Worm (Caenorhabditis elegans): ENCODE results near the gene acly-1.

Gene acly-1

ce11 chrX:1494256-1494655 is 14.9 kb downstream of the acly-1 start, which contains the start of gene F09E10.5:
TSS of gene F09E10.5 (minus strand) at chrX:1494356.
- TF ChIP-seq nhr-237 (tag; optimal IDR thresholded peaks at IDR 0.05) (no peak), mep-1 (tag; optimal IDR thresholded peaks at IDR 0.05) (no peak), isw-1 (GFP tag; IDR thresholded peaks at IDR 0.05) (no peak), ceh-8 (GFP tag; optimal IDR thresholded peaks at IDR 0.05) (no peak), nhr-76 (tag; optimal IDR thresholded peaks at IDR 0.05) (no peak), unc-98 (GFP tag; IDR thresholded peaks at IDR 0.05) (no peak), nhr-19 (GFP tag; conservative IDR thresholded peaks at IDR 0.05) (no peak), sptf-1 (tag; optimal IDR thresholded peaks at IDR 0.05) (no peak), snpc-4 (tag; optimal IDR thresholded peaks at IDR 0.05) (no peak)

DNA sequence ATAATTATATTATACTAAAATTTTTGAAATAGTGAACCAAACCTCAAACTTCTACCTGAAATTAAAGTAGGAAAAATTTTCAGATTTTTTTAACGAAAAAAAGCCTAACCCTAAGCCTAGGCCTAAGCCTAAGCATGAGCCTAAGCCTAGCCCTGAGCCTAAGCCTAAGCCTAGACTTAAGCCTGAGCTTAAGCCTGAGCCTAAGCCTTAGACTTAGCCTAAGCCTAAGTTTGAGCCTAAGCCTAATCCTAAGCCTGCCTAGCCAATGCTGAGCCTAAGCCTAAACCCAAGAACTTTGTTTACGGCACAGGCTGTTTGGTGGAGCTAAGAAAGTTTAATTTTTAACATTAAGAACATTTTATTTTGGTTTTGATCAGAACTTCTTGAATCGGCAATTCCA is 16.6 kb downstream of the acly-1 start:
- TF ChIP-seq pax-3 (tag; optimal IDR thresholded peaks at IDR 0.05) (no peak), tlp-1 (tag; optimal IDR thresholded peaks at IDR 0.05) (no peak), lin-39 (tag; optimal IDR thresholded peaks at IDR 0.05) (no peak)

ce11 chrX:1497581-1497980 is 18.2 kb downstream of the acly-1 start, which contains the start of gene F09E10.6:
TSS of gene F09E10.6 (minus strand) at chrX:1497681.
- TF ChIP-seq hlh-4 (tag; optimal IDR thresholded peaks at IDR 0.05) (no peak), lin-14 (GFP tag; optimal IDR thresholded peaks at IDR 0.05) (no peak), nhr-85 (tag) (no peak), nhr-90 (tag; optimal IDR thresholded peaks at IDR 0.05; ENCODE audit: poor library complexity) (no peak), pax-3 (tag; optimal IDR thresholded peaks at IDR 0.05) (no peak)

DNA sequence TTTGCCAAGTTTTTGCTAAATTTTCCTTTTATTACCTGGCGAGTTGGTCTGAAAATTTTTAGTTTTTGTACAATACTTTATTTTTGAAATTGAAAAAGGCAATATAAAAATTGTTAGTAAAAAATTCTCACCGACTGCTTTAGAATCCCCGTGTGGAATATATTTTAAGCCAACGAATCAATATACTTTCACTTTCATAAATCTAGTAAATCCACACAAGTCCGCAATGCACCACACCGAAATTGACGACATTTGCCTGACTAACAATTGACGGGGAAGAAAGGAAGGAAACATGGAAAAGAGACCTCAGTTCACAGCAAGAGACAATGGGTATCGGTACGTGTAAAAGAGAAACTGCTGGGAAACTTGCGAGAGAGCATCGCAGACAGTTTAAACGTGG is 20.2 kb downstream of the acly-1 start:
- no peak for TF ChIP-seq skn-1 (tag; optimal IDR thresholded peaks at IDR 0.05)
- no peak for TF ChIP-seq hpl-2 (GFP tag; optimal IDR thresholded peaks at IDR 0.05)
- no peak for TF ChIP-seq egl-27 (tag; optimal IDR thresholded peaks at IDR 0.05)
- peak; percentile 8 for TF ChIP-seq snu-23 (GFP tag; optimal IDR thresholded peaks at IDR 0.05)
- no peak for TF ChIP-seq nhr-11 (tag; optimal IDR thresholded peaks at IDR 0.05)
- TF ChIP-seq dsc-1 (tag; optimal IDR thresholded peaks at IDR 0.05), result no peak
- no peak for TF ChIP-seq unc-86 (tag; optimal IDR thresholded peaks at IDR 0.05)
- TF ChIP-seq nhr-47 (tag; optimal IDR thresholded peaks at IDR 0.05), result no peak
- TF ChIP-seq ceh-8 (GFP tag; optimal IDR thresholded peaks at IDR 0.05), result no peak
- no peak for TF ChIP-seq snpc-4 (tag; optimal IDR thresholded peaks at IDR 0.05)
- peak; percentile 53 for TF ChIP-seq F16B12.6 (tag; optimal IDR thresholded peaks at IDR 0.05)
- no peak for TF ChIP-seq tlp-1 (tag; optimal IDR thresholded peaks at IDR 0.05)
- TF ChIP-seq fkh-8 (tag; optimal IDR thresholded peaks at IDR 0.05), result no peak
- TF ChIP-seq hlh-4 (tag; optimal IDR thresholded peaks at IDR 0.05), result no peak
- TF ChIP-seq irx-1 (tag; optimal IDR thresholded peaks at IDR 0.05), result no peak
- peak; percentile 30 for TF ChIP-seq rnt-1 (tag; optimal IDR thresholded peaks at IDR 0.05)
- no peak for TF ChIP-seq alr-1 (tag; optimal IDR thresholded peaks at IDR 0.05; ENCODE audit: borderline replicate concordance)
- no peak for TF ChIP-seq pag-3 (tag; optimal IDR thresholded peaks at IDR 0.05; ENCODE audit: borderline replicate concordance, insufficient read depth)
- TF ChIP-seq blmp-1 (tag; optimal IDR thresholded peaks at IDR 0.05), result peak; percentile 94
- no peak for TF ChIP-seq jun-1 (tag; optimal IDR thresholded peaks at IDR 0.05)
- TF ChIP-seq sox-4 (tag; optimal IDR thresholded peaks at IDR 0.05), result no peak
- TF ChIP-seq vab-15 (tag; optimal IDR thresholded peaks at IDR 0.05), result no peak
- TF ChIP-seq elt-3 (tag; optimal IDR thresholded peaks at IDR 0.05), result no peak

ce11 chrX:1501752-1502151 is 22.4 kb downstream of the acly-1 start, which contains the start of gene F09E10.7:
TSS of gene F09E10.7 (minus strand) at chrX:1501852.
- TF ChIP-seq sox-4 (tag; optimal IDR thresholded peaks at IDR 0.05), result no peak
- TF ChIP-seq efl-1 (optimal IDR thresholded peaks at IDR 0.05), result no peak
- peak in 1 of 2 experiments; percentile 66 for TF ChIP-seq efl-1 (GFP tag; optimal IDR thresholded peaks at IDR 0.05 in 1 of 2)
- no peak for TF ChIP-seq lir-3 (tag; optimal IDR thresholded peaks at IDR 0.05; ENCODE audit: poor library complexity)
- TF ChIP-seq unc-62 (GFP tag; optimal IDR thresholded peaks at IDR 0.05), result no peak
- TF ChIP-seq nhr-90 (tag; optimal IDR thresholded peaks at IDR 0.05; ENCODE audit: poor library complexity), result no peak
